Worm (Caenorhabditis elegans): Measurements from ENCODE around the gene C23F12.9.

The C23F12.9 gene

DNA sequence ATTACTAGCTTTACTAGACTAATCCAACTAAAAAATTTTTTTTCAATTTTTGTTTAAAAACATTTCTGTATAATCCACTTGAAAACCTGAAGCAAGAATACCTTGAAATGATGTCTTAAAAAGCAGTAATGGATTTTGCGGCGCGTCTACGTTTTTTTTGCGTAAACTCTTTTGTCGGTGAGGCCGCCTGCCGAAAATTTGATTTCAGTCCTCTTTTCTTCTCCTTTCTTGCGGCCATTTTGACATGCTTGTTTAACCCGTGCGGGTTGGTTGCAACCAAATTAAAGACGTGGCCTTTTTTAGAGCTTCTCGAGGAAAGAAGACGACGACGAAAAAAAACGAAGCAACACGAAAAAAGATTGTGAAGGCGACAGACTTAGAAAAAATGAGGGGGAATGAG, 32.7 kb upstream of the C23F12.9 start:
- peak; percentile 94 for TF ChIP-seq unc-42 (tag; optimal IDR thresholded peaks at IDR 0.05)
- no peak for TF ChIP-seq madf-2 (tag; optimal IDR thresholded peaks at IDR 0.05)

- TF ChIP-seq ztf-16 (tag; optimal IDR thresholded peaks at IDR 0.05) = no peak
- peak; percentile 25 for TF ChIP-seq elt-2 (tag; optimal IDR thresholded peaks at IDR 0.05)
Observed at ce11 chrX:9364082-9364481, 29.8 kb upstream of the C23F12.9 start.

ce11 chrX:9364501-9364900, 29.3 kb upstream of the C23F12.9 start, which contains the start of gene pkc-2:
Gene pkc-2, plus strand, starts transcription at chrX:9364818.
- TF ChIP-seq hlh-30 (tag; optimal IDR thresholded peaks at IDR 0.05; ENCODE audit: insufficient read depth) = no peak
- no peak for TF ChIP-seq eyg-1 (tag; optimal IDR thresholded peaks at IDR 0.05)
- TF ChIP-seq unc-42 (tag; optimal IDR thresholded peaks at IDR 0.05) = peak; percentile 48
- TF ChIP-seq mec-3 (tag; optimal IDR thresholded peaks at IDR 0.05; ENCODE audit: borderline replicate concordance) = no peak

- no peak for TF ChIP-seq pha-4 (tag; optimal IDR thresholded peaks at IDR 0.05)
- no peak for TF ChIP-seq pat-9 (tag; optimal IDR thresholded peaks at IDR 0.05)
- no peak for TF ChIP-seq odd-2 (tag; optimal IDR thresholded peaks at IDR 0.05)
- TF ChIP-seq syd-9 (tag; optimal IDR thresholded peaks at IDR 0.05) = no peak
- no peak for TF ChIP-seq ceh-6 (GFP tag; optimal IDR thresholded peaks at IDR 0.05)
- no peak for TF ChIP-seq nhr-232 (tag; optimal IDR thresholded peaks at IDR 0.05)
- no peak for TF ChIP-seq Y22D7AL.16 (tag; optimal IDR thresholded peaks at IDR 0.05)
- TF ChIP-seq mec-3 (tag; optimal IDR thresholded peaks at IDR 0.05; ENCODE audit: borderline replicate concordance) = no peak
- no peak for TF ChIP-seq ttx-3 (tag; optimal IDR thresholded peaks at IDR 0.05)
Observed at ce11 chrX:9369927-9370326, 23.9 kb upstream of the C23F12.9 start.

ce11 chrX:9372221-9372620, 21.6 kb upstream of the C23F12.9 start:
- TF ChIP-seq unc-42 (tag; optimal IDR thresholded peaks at IDR 0.05) (peak; percentile 60), unc-86 (tag; optimal IDR thresholded peaks at IDR 0.05) (no peak)

ce11 chrX:9372987-9373386, 20.9 kb upstream of the C23F12.9 start:
- TF ChIP-seq ztf-16 (tag; optimal IDR thresholded peaks at IDR 0.05) (no peak), hlh-6 (tag; optimal IDR thresholded peaks at IDR 0.05) (no peak), dmd-4 (tag; optimal IDR thresholded peaks at IDR 0.05; ENCODE audit: borderline replicate concordance) (no peak), ceh-45 (GFP tag; IDR thresholded peaks at IDR 0.05) (no peak), Y22D7AL.16 (tag; optimal IDR thresholded peaks at IDR 0.05) (no peak), dve-1 (tag; optimal IDR thresholded peaks at IDR 0.05) (no peak), ceh-6 (GFP tag; optimal IDR thresholded peaks at IDR 0.05) (no peak), ceh-2 (tag; optimal IDR thresholded peaks at IDR 0.05) (no peak), fkh-10 (GFP tag; optimal IDR thresholded peaks at IDR 0.05) (no peak), ceh-14 (tag; optimal IDR thresholded peaks at IDR 0.05) (no peak), gmeb-2 (tag; optimal IDR thresholded peaks at IDR 0.05) (peak; percentile 36), elt-4 (tag; optimal IDR thresholded peaks at IDR 0.05) (no peak), lim-6 (tag; optimal IDR thresholded peaks at IDR 0.05) (no peak), ets-4 (tag; optimal IDR thresholded peaks at IDR 0.05) (no peak), nhr-232 (tag; optimal IDR thresholded peaks at IDR 0.05) (no peak), nfya-1 (tag; optimal IDR thresholded peaks at IDR 0.05) (no peak), madf-2 (tag; optimal IDR thresholded peaks at IDR 0.05) (no peak), nhr-11 (tag; optimal IDR thresholded peaks at IDR 0.05) (no peak), syd-9 (tag; optimal IDR thresholded peaks at IDR 0.05) (no peak), pha-2 (tag; optimal IDR thresholded peaks at IDR 0.05) (no peak), tbx-7 (tag; optimal IDR thresholded peaks at IDR 0.05) (no peak), ceh-34 (tag; optimal IDR thresholded peaks at IDR 0.05) (peak; percentile 18), K09A11.1 (tag; optimal IDR thresholded peaks at IDR 0.05; ENCODE audit: insufficient read depth) (no peak), pros-1 (tag; optimal IDR thresholded peaks at IDR 0.05) (no peak), ceh-24 (tag; optimal IDR thresholded peaks at IDR 0.05) (no peak), elt-2 (tag; optimal IDR thresholded peaks at IDR 0.05) (no peak), ceh-22 (tag; optimal IDR thresholded peaks at IDR 0.05) (no peak), mec-3 (tag; optimal IDR thresholded peaks at IDR 0.05; ENCODE audit: borderline replicate concordance) (no peak), npax-4 (tag; optimal IDR thresholded peaks at IDR 0.05) (no peak), sdc-2 (tag; optimal IDR thresholded peaks at IDR 0.05) (peak; percentile 34), unc-3 (GFP tag; conservative IDR thresholded peaks at IDR 0.05) (0 out of 2 replicates have a peak, but pooled peaks have one; percentile 7), unc-3 (tag; optimal IDR thresholded peaks at IDR 0.05) (no peak), zip-5 (tag; optimal IDR thresholded peaks at IDR 0.05) (no peak), odd-2 (tag; optimal IDR thresholded peaks at IDR 0.05) (no peak), K02D7.2 (tag; optimal IDR thresholded peaks at IDR 0.05) (no peak)
